Worm (Caenorhabditis elegans) whole organism, L1 larva: Measurements from ENCODE around the gene F39B3.7.

Experiments
- aly-2 ChIP-seq: fragments of 150-350 bp; optimal IDR thresholded peaks from 2 replicates; lab custom pipeline; 2014; ENCODE audit warnings: missing biosample characterization, missing genetic modification characterization
- ceh-82 ChIP-seq, 3 experiments: fragments of 150-350 bp in 1 of 3; sonication (generic microtip) in 2 of 3; optimal IDR thresholded peaks; 2 replicates each; lab custom pipeline; 2014 to 2017; ENCODE audit warnings: missing biosample characterization in 3 of 3, missing genetic modification characterization in 3 of 3
- ces-1 ChIP-seq: fragments of 150-350 bp; optimal IDR thresholded peaks from 2 replicates; lab custom pipeline; 2014; ENCODE audit warnings: missing biosample characterization, missing genetic modification reagents, missing genetic modification characterization
- elt-2 ChIP-seq: sonication (generic microtip); optimal IDR thresholded peaks from 2 replicates; lab custom pipeline; 2016; ENCODE audit warnings: missing genetic modification characterization, mild to moderate bottlenecking, inconsistent platforms, missing compliant biosample characterization, missing genetic modification reagents
- lin-35 ChIP-seq, 2 experiments: fragments of 150-350 bp; optimal IDR thresholded peaks; 2 replicates each; lab custom pipeline; 2014; ENCODE audit warnings: missing biosample characterization in 2 of 2, missing genetic modification characterization in 2 of 2, missing genetic modification reagents in 2 of 2
- lin-39 ChIP-seq: fragments of 150-350 bp; optimal IDR thresholded peaks from 2 replicates; lab custom pipeline; 2014; ENCODE audit warnings: missing biosample characterization, missing genetic modification reagents, missing genetic modification characterization
- mdl-1 ChIP-seq, 2 experiments: fragments of 150-350 bp; optimal IDR thresholded peaks; 2 replicates each; lab custom pipeline; 2014 to 2017; ENCODE audit warnings: missing biosample characterization in 2 of 2, missing genetic modification characterization in 2 of 2, inconsistent platforms in 1 of 2
- nhr-11 ChIP-seq: fragments of 150-350 bp; optimal IDR thresholded peaks from 2 replicates; lab custom pipeline; 2014; ENCODE audit warnings: missing biosample characterization, missing genetic modification characterization
- nhr-77 ChIP-seq: fragments of 150-350 bp; optimal IDR thresholded peaks from 2 replicates; lab custom pipeline; 2014; ENCODE audit warnings: missing biosample characterization, missing genetic modification characterization
- skn-1 ChIP-seq: fragments of 150-350 bp; optimal IDR thresholded peaks from 2 replicates; lab custom pipeline; 2014; ENCODE audit warnings: missing biosample characterization, missing genetic modification characterization
- snpc-4 ChIP-seq: fragments of 150-350 bp; optimal IDR thresholded peaks from 2 replicates; lab custom pipeline; 2014; ENCODE audit warnings: missing biosample characterization, missing genetic modification characterization
- tbx-2 ChIP-seq: sonication (generic microtip); optimal IDR thresholded peaks from 2 replicates; lab custom pipeline; 2016; ENCODE audit warnings: missing genetic modification characterization, missing compliant biosample characterization

DNA sequence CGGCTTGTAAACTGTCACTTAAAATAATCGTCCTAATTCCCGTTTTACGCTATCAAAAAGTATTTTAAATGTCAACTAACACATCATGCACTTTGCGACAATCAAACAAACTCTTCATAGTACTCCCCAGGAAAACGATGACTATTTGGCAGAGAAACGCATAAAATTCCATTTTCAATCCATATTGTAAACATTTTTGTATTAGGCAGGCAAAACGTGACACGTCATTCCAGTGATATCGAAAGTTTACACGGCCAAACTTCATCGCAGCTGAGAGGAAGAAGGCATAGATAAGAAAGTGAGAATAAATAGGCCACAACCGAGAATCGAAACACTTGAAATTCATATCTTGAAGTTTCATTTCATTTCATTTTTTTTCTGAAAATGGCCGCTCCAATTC is 32.9 kb upstream of the F39B3.7 start, which contains the start of gene lec-9:
- TF ChIP-seq nhr-77 (tag; lab: Kevin White, UChicago) (no peak), lin-35 (GFP tag; optimal IDR thresholded peaks at IDR 0.05; lab: Kevin White, UChicago) (peak in 1 of 2 experiments; percentile 58), mdl-1 (tag; optimal IDR thresholded peaks at IDR 0.05; lab: Kevin White, UChicago) (no peak), tbx-2 (tag; lab: Kevin White, UChicago) (no peak), snpc-4 (tag; lab: Kevin White, UChicago) (no peak), ces-1 (GFP tag; lab: Kevin White, UChicago) (no peak), lin-39 (tag; lab: Kevin White, UChicago) (no peak), ceh-82 (tag; optimal IDR thresholded peaks at IDR 0.05; lab: Kevin White, UChicago) (no peak), aly-2 (tag; lab: Kevin White, UChicago) (no peak), nhr-11 (tag; lab: Kevin White, UChicago) (no peak), elt-2 (tag; lab: Kevin White, UChicago) (peak; percentile 97), skn-1 (tag; lab: Kevin White, UChicago) (no peak)
